Worm (Caenorhabditis elegans) whole organism, L1 larva: ENCODE data around the gene M28.8.

ENCODE experiments used
- C34B4.2 ChIP-seq: sonication (generic microtip); optimal IDR thresholded peaks from 2 replicates; lab custom pipeline; 2017; ENCODE audit warnings: mild to moderate bottlenecking, missing genetic modification characterization, missing compliant biosample characterization
- aha-1 ChIP-seq: fragments of 150-350 bp; optimal IDR thresholded peaks from 2 replicates; lab custom pipeline; 2014; ENCODE audit warnings: missing biosample characterization, missing genetic modification characterization
- ama-1 ChIP-seq: fragments of 150-350 bp; optimal IDR thresholded peaks from 2 replicates; lab custom pipeline; 2014
- blmp-1 ChIP-seq: fragments of 150-350 bp; optimal IDR thresholded peaks from 2 replicates; lab custom pipeline; 2014; ENCODE audit warnings: missing biosample characterization, missing genetic modification characterization
- ceh-88 ChIP-seq: fragments of 200-800 bp; sonication (Bioruptor generic); IDR thresholded peaks from 2 replicates; pipeline ENCODE4 v1.3.6; 2022; ENCODE audit warnings: missing genetic modification characterization, missing compliant biosample characterization
- dpl-1 ChIP-seq, 3 experiments: fragments of 150-350 bp in 2 of 3; sonication (generic microtip) in 1 of 3; optimal IDR thresholded peaks; 2 replicates each; lab custom pipeline; 2014 to 2017; ENCODE audit warnings: missing biosample characterization in 3 of 3, missing genetic modification characterization in 3 of 3, missing genetic modification reagents in 3 of 3
- dsc-1 ChIP-seq: sonication (generic microtip); optimal IDR thresholded peaks from 2 replicates; lab custom pipeline; 2016; ENCODE audit warnings: mild to moderate bottlenecking, missing genetic modification characterization, missing compliant biosample characterization
- efl-1 ChIP-seq, 4 experiments: fragments of 150-350 bp; optimal IDR thresholded peaks in 3 of 4; peaks in 1 of 4; 1 replicate in 1 of 4; 2 replicates in 3 of 4; lab custom pipeline; 2014; ENCODE audit warnings: missing biosample characterization in 2 of 4, missing genetic modification characterization in 2 of 4, missing genetic modification reagents in 2 of 4
- efl-3 ChIP-seq: fragments of 200-800 bp; sonication (Bioruptor generic); optimal IDR thresholded peaks from 2 replicates; lab custom pipeline; 2018; ENCODE audit warnings: mild to moderate bottlenecking, missing genetic modification characterization, missing compliant biosample characterization
- egl-13 ChIP-seq: sonication (generic microtip); optimal IDR thresholded peaks from 2 replicates; lab custom pipeline; 2016; ENCODE audit warnings: missing genotype, missing genetic modification reagents, missing genetic modification characterization, missing compliant biosample characterization
- egl-27 ChIP-seq, 2 experiments: fragments of 150-350 bp in 1 of 2; sonication (generic microtip); optimal IDR thresholded peaks; 3 replicates each; lab custom pipeline; 2017 to 2018; ENCODE audit warnings: missing biosample characterization in 2 of 2, missing genetic modification characterization in 2 of 2, missing genetic modification reagents in 2 of 2
- ets-5 ChIP-seq: fragments of 200-800 bp; sonication (Bioruptor generic); IDR thresholded peaks from 2 replicates; pipeline ENCODE4 v1.3.6; 2022; ENCODE audit warnings: missing genetic modification characterization, missing compliant biosample characterization
- fkh-10 ChIP-seq: sonication (generic microtip); optimal IDR thresholded peaks from 2 replicates; lab custom pipeline; 2017; ENCODE audit warnings: missing biosample characterization, missing genetic modification reagents, missing genetic modification characterization
- fkh-4 ChIP-seq: sonication (generic microtip); optimal IDR thresholded peaks from 2 replicates; lab custom pipeline; 2016; ENCODE audit warnings: missing compliant biosample characterization, missing genetic modification characterization, borderline replicate concordance
- hpl-2 ChIP-seq: fragments of 150-350 bp; optimal IDR thresholded peaks from 2 replicates; lab custom pipeline; 2014; ENCODE audit warnings: missing biosample characterization, missing genetic modification reagents, missing genetic modification characterization
- irx-1 ChIP-seq: sonication (generic microtip); optimal IDR thresholded peaks from 2 replicates; lab custom pipeline; 2016; ENCODE audit warnings: missing genetic modification characterization, missing compliant biosample characterization
- lin-14 ChIP-seq: fragments of 200-800 bp; sonication (Bioruptor generic); optimal IDR thresholded peaks from 2 replicates; lab custom pipeline; 2018; ENCODE audit warnings: mild to moderate bottlenecking, missing genetic modification characterization, moderate library complexity, missing compliant biosample characterization
- lin-15B ChIP-seq: fragments of 150-350 bp; sonication (generic microtip); optimal IDR thresholded peaks from 3 replicates; lab custom pipeline; 2014; ENCODE audit warnings: missing biosample characterization, missing genetic modification characterization
- lsy-2 ChIP-seq, 2 experiments: fragments of 150-350 bp; optimal IDR thresholded peaks; 2 replicates each; lab custom pipeline; 2014; ENCODE audit warnings: missing biosample characterization in 2 of 2, missing genetic modification characterization in 2 of 2
- mdl-1 ChIP-seq, 2 experiments: fragments of 150-350 bp; optimal IDR thresholded peaks; 2 replicates each; lab custom pipeline; 2014 to 2017; ENCODE audit warnings: missing biosample characterization in 2 of 2, missing genetic modification characterization in 2 of 2, inconsistent platforms in 1 of 2
- mef-2 ChIP-seq: fragments of 150-350 bp; optimal IDR thresholded peaks from 2 replicates; lab custom pipeline; 2014; ENCODE audit warnings: missing biosample characterization, missing genetic modification characterization
- mep-1 ChIP-seq: fragments of 150-350 bp; optimal IDR thresholded peaks from 2 replicates; lab custom pipeline; 2014; ENCODE audit warnings: missing biosample characterization, missing genetic modification characterization
- nhr-19 ChIP-seq: fragments of 200-800 bp; sonication (Bioruptor generic); conservative IDR thresholded peaks from 2 replicates; pipeline ENCODE4 v1.3.6; 2022; ENCODE audit warnings: missing genetic modification characterization, missing compliant biosample characterization
- nhr-20 ChIP-seq: sonication (generic microtip); optimal IDR thresholded peaks from 2 replicates; lab custom pipeline; 2016; ENCODE audit warnings: mild to moderate bottlenecking, missing genetic modification characterization, missing compliant biosample characterization
- nhr-237 ChIP-seq: fragments of 150-350 bp; optimal IDR thresholded peaks from 2 replicates; lab custom pipeline; 2014; ENCODE audit warnings: missing biosample characterization, missing genetic modification characterization
- nhr-28 ChIP-seq: fragments of 150-350 bp; optimal IDR thresholded peaks from 2 replicates; lab custom pipeline; 2014; ENCODE audit warnings: missing biosample characterization, missing genetic modification characterization
- nhr-47 ChIP-seq: sonication (generic microtip); optimal IDR thresholded peaks from 2 replicates; lab custom pipeline; 2016; ENCODE audit warnings: mild to moderate bottlenecking, missing genetic modification characterization, moderate library complexity, missing compliant biosample characterization
- nhr-71 ChIP-seq: sonication (generic microtip); optimal IDR thresholded peaks from 2 replicates; lab custom pipeline; 2016; ENCODE audit warnings: mild to moderate bottlenecking, missing genetic modification characterization, moderate library complexity, missing compliant biosample characterization
- nhr-77 ChIP-seq: fragments of 150-350 bp; optimal IDR thresholded peaks from 2 replicates; lab custom pipeline; 2014; ENCODE audit warnings: missing biosample characterization, missing genetic modification characterization
- nhr-85 ChIP-seq: sonication (generic microtip); peaks from one replicate; lab custom pipeline; 2016; ENCODE audit warnings: missing genetic modification characterization, inconsistent platforms, missing compliant biosample characterization
- nhr-90 ChIP-seq: sonication (generic microtip); optimal IDR thresholded peaks from 2 replicates; lab custom pipeline; 2016; ENCODE audit warnings: mild to moderate bottlenecking, missing genetic modification characterization, missing compliant biosample characterization; ENCODE audit not compliant: poor library complexity
- rnt-1 ChIP-seq: sonication (generic microtip); optimal IDR thresholded peaks from 2 replicates; lab custom pipeline; 2016; ENCODE audit warnings: mild to moderate bottlenecking, missing genetic modification characterization, moderate library complexity, missing compliant biosample characterization
- skn-1 ChIP-seq: fragments of 150-350 bp; optimal IDR thresholded peaks from 2 replicates; lab custom pipeline; 2014; ENCODE audit warnings: missing biosample characterization, missing genetic modification characterization
- snpc-4 ChIP-seq: fragments of 150-350 bp; optimal IDR thresholded peaks from 2 replicates; lab custom pipeline; 2014; ENCODE audit warnings: missing biosample characterization, missing genetic modification characterization
- snu-23 ChIP-seq: sonication (generic microtip); optimal IDR thresholded peaks from 2 replicates; lab custom pipeline; 2016; ENCODE audit warnings: missing genetic modification characterization, missing compliant biosample characterization
- sox-4 ChIP-seq: sonication (generic microtip); optimal IDR thresholded peaks from 2 replicates; lab custom pipeline; 2016; ENCODE audit warnings: missing genetic modification characterization, missing compliant biosample characterization
- swsn-7 ChIP-seq: sonication (generic microtip); optimal IDR thresholded peaks from 2 replicates; lab custom pipeline; 2016; ENCODE audit warnings: missing genetic modification characterization, missing compliant biosample characterization
- tbx-2 ChIP-seq: sonication (generic microtip); optimal IDR thresholded peaks from 2 replicates; lab custom pipeline; 2016; ENCODE audit warnings: missing genetic modification characterization, missing compliant biosample characterization
- unc-98 ChIP-seq: fragments of 200-800 bp; sonication (Bioruptor generic); IDR thresholded peaks from 2 replicates; pipeline ENCODE4 v1.3.6; 2022; ENCODE audit warnings: missing genetic modification characterization, missing compliant biosample characterization

The M28.8 gene

DNA sequence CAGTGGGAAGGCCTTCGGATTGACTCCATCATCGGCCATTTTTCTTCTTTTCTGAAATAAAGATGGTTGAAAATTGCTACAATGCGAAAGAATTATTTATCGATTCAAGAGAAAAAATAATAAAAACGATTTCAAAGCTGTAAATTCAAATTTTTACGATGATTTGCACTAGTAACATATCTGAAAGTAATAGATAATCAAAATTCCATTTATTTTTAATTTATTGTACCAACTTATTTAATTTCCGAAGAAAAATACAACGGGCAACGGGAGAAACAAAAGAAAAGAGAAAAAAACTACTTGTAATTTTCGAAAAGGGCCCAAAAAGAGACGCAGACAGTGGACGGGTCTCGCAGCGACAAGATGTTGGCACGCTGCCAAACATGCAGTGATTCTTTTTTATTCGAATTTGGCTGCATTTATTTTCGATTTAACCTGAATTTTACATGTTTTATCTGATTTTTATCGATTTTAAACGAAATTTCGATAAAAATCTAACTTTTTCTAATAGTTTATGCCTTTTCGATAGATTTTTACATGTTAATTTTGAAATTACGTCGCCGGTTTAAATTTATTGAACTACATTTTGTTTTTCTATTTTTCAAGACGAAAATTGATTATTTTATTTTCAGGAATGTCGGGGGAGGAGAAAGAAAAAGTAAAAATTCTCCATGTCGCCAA lies 30.7 kb downstream of the M28.8 start, which contains the start of the genes snu-13 and rsp-7 (continued):
- TF ChIP-seq nhr-47, result peak; percentile 68
- peak; percentile 64 for TF ChIP-seq nhr-19 (GFP tag; lab: Robert Waterston, UW)
- peak; percentile 64 for TF ChIP-seq lin-15B
- no peak for TF ChIP-seq fkh-4 (tag; lab: Kevin White, UChicago)
- TF ChIP-seq dpl-1 (GFP tag; optimal IDR thresholded peaks at IDR 0.05; lab: Kevin White, UChicago), result peak; percentile 70 to 76 (median 76)
- TF ChIP-seq skn-1 (tag; lab: Kevin White, UChicago), result peak; percentile 78
- peak; percentile 13 for TF ChIP-seq egl-13 (tag; lab: Kevin White, UChicago)
- peak; percentile 81 for TF ChIP-seq mep-1 (tag; lab: Kevin White, UChicago)
- peak; percentile 23; the same call in 1 of the 2 replicates for TF ChIP-seq ceh-88 (GFP tag; lab: Robert Waterston, UW)
- peak; percentile 78 for TF ChIP-seq snu-23 (GFP tag; lab: Kevin White, UChicago)
- TF ChIP-seq snpc-4 (tag; lab: Kevin White, UChicago), result peak; percentile 39
- TF ChIP-seq dsc-1 (tag; lab: Kevin White, UChicago), result peak; percentile 49
- TF ChIP-seq irx-1 (tag; lab: Kevin White, UChicago), result peak; percentile 5
- TF ChIP-seq tbx-2 (tag; lab: Kevin White, UChicago), result peak; percentile 65
- TF ChIP-seq nhr-85 (tag; lab: Kevin White, UChicago), result peak; percentile 82

DNA sequence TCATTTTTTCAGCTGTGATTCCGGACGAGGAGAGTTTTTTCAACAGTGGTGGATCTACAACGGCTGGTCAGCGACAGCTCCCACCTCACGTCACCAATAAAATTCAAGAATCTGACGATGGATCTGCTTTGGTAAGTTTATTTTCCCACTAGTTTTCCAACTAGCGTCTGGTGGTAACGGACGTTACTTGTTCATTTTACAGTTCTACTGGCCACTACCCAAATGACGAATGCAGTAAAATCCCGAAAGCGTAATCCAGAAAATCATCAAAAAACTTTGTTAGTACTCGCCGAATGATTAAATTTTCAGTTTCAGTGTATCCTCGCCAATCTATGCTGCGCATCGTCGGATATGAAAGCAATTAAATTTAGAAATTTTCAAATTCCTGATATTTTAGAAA lies 31.5 kb downstream of the M28.8 start:
- no peak for TF ChIP-seq hpl-2
- no peak for TF ChIP-seq efl-1 (optimal IDR thresholded peaks at IDR 0.05; lab: Kevin White, UChicago)
- TF ChIP-seq efl-1 (GFP tag; optimal IDR thresholded peaks at IDR 0.05 in 1 of 2; lab: Kevin White, UChicago), result peak in 1 of 2 experiments; percentile 51

DNA sequence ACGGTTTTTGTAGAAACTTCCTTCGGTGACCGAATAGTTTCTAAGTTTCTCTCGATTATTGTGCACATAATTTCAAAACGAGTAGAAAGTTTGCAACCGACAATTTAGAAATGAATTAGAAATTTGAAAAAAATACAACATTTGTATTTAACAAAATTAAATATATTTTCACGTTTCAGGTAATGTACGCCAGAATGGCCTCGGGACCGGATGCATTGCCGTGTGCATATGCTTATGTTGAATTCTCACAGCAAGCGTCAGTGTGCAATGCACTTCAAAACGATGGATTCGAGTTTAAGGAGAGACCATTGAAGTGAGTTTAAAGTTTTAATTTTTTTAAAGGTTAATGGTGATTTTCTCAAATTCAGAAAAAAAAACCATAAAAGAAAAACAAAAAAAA lies 32.8 kb downstream of the M28.8 start, which contains the start of gene marc-2:
marc-2 (minus strand) TSS at position 101 of the 400 bp plus-strand sequence.
- TF ChIP-seq nhr-85 (tag; lab: Kevin White, UChicago) (peak; percentile 10), fkh-10 (GFP tag; lab: Kevin White, UChicago) (no peak)

DNA sequence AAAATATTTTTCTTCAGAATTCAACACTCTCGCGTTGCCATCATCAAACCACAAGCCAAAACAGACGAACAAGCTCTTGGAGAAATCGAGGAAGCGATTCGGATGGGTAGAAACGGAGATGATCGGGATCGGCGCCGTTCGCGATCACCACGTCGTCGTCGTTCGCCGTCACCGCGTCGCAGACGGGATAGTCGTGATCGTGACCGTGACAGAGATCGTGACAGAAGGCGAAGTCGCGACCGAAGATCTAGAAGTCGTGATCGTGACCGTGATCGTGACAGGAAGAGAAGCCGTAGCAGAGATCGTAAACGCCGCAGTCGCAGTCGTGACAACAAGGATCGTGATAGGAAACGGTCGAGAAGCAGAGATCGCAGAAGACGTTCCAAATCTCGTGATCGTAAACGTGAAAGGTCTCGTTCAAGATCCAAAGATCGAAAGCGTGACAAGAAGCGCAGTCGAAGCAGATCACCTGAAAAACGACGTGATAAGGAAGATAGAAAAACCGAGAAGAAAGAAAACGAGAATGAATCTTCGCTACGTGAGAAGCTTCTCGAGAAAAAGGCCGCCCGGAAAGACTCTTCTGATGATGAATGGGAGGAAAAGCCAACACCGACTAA lies 33.5 kb downstream of the M28.8 start:
- TF ChIP-seq egl-27 (tag; optimal IDR thresholded peaks at IDR 0.05; lab: Kevin White, UChicago) (no peak), swsn-7 (tag; lab: Kevin White, UChicago) (no peak), blmp-1 (tag; lab: Kevin White, UChicago) (peak; percentile 14), unc-98 (GFP tag; lab: Robert Waterston, UW) (no peak), nhr-90 (tag; lab: Kevin White, UChicago) (no peak), aha-1 (tag; lab: Kevin White, UChicago) (no peak), ets-5 (GFP tag; lab: Robert Waterston, UW) (0 out of 2 replicates have a peak, but pooled peaks have one; percentile 67), lin-14 (GFP tag; lab: Kevin White, UChicago) (no peak), efl-3 (no peak)

DNA sequence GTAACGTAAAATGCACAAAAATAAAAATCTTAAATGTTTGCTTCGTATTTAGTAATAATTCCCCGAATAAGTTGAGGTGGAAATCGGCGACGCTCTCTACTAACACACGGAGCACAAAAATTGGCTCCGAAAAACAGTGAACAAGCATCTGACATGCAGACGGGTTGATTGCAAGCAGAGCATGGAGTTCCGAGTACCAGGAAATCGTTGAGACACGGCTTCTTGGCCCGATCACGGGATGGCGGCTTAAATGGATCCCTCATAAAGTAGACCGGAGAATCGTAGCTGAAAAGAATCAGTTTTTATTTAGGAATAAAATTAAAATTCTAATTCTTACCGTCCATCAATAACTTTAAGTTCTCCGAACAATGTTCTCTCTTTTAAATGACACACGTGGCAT lies 34.2 kb downstream of the M28.8 start:
- TF ChIP-seq efl-1 (optimal IDR thresholded peaks at IDR 0.05; lab: Kevin White, UChicago) (no peak), efl-1 (GFP tag; optimal IDR thresholded peaks at IDR 0.05 in 1 of 2; lab: Kevin White, UChicago) (peak in 1 of 2 experiments; percentile 75), nhr-71 (tag; lab: Kevin White, UChicago) (no peak), nhr-85 (tag; lab: Kevin White, UChicago) (no peak)

DNA sequence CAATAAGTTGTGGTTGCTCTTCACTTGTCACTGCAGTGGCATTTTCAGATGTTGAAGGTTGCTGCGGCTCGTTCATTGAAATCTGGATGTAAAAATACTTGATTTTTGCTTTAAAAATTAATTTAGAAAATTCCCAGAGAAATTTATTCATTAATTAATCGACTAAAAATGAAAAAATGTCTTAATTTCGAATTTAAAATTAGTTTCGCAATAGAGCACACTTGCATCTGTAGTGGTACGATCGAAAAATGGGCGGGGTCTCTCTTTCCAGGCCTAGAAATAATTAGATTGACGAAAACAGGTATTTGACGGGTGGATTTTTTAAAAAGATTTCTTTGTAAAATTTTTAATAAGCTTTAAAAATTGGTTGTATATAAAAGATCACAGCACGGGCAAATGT lies 34.6 kb downstream of the M28.8 start, which contains the start of gene D2089.8:
D2089.8 (minus strand) TSS at position 84 of the 400 bp plus-strand sequence.
- TF ChIP-seq mef-2 (tag; lab: Kevin White, UChicago) (no peak), lin-15B (no peak), nhr-28 (tag; lab: Kevin White, UChicago) (no peak), blmp-1 (tag; lab: Kevin White, UChicago) (peak; percentile 17), nhr-77 (tag; lab: Kevin White, UChicago) (no peak), rnt-1 (tag; lab: Kevin White, UChicago) (no peak), sox-4 (tag; lab: Kevin White, UChicago) (no peak), fkh-10 (GFP tag; lab: Kevin White, UChicago) (no peak), dpl-1 (GFP tag; optimal IDR thresholded peaks at IDR 0.05; lab: Kevin White, UChicago) (peak in 2 of 3 experiments; percentile 9 to 55), C34B4.2 (tag; lab: Kevin White, UChicago) (no peak), nhr-20 (tag; lab: Kevin White, UChicago) (no peak), lsy-2 (tag; optimal IDR thresholded peaks at IDR 0.05; lab: Kevin White, UChicago) (peak in 1 of 2 experiments; percentile 48), nhr-237 (tag; lab: Kevin White, UChicago) (no peak), tbx-2 (tag; lab: Kevin White, UChicago) (no peak), nhr-19 (GFP tag; lab: Robert Waterston, UW) (no peak), ama-1 (lab: Kevin White, UChicago) (no peak), efl-1 (optimal IDR thresholded peaks at IDR 0.05; lab: Kevin White, UChicago) (peak in 1 of 2 experiments; percentile 21), efl-1 (GFP tag; optimal IDR thresholded peaks at IDR 0.05 in 1 of 2; lab: Kevin White, UChicago) (peak; percentile 19 to 39), mdl-1 (tag; optimal IDR thresholded peaks at IDR 0.05; lab: Kevin White, UChicago) (no peak), ceh-88 (GFP tag; lab: Robert Waterston, UW) (no peak)
